Worm (Caenorhabditis elegans) whole organism, L4/young adult: ENCODE measurements around the gene rgs-7.

Experiments used
- W03F9.2 ChIP-seq: fragments of 150-350 bp; optimal IDR thresholded peaks from 2 replicates; lab custom pipeline; 2014; ENCODE audit warnings: missing biosample characterization, missing genetic modification characterization
- dao-5 ChIP-seq: sonication (generic microtip); optimal IDR thresholded peaks from 2 replicates; lab custom pipeline; 2016; ENCODE audit warnings: missing genotype, missing genetic modification characterization, moderate library complexity, missing compliant biosample characterization
- him-1 ChIP-seq: sonication (generic microtip); optimal IDR thresholded peaks from 2 replicates; lab custom pipeline; 2016; ENCODE audit warnings: missing genotype, missing genetic modification reagents, missing genetic modification characterization, missing compliant biosample characterization

ce11 chrX:3572490-3572889 is 30.1 kb downstream of the rgs-7 start, which contains the start of gene vit-3:
- TF ChIP-seq dao-5 (tag; lab: Kevin White, UChicago), result no peak
- TF ChIP-seq him-1 (tag; lab: Kevin White, UChicago), result no peak
- TF ChIP-seq W03F9.2, result no peak
